Worm (Caenorhabditis elegans) whole organism, L2 larva: Measurements from ENCODE around the gene T25B6.5.

Experiments
- F13H6.1 ChIP-seq: sonication (generic microtip); optimal IDR thresholded peaks from 2 replicates; lab custom pipeline; 2016; ENCODE audit warnings: missing genetic modification characterization, missing compliant biosample characterization
- Y55F3AM.14 ChIP-seq: fragments of 200-800 bp; sonication (Bioruptor generic); optimal IDR thresholded peaks from 2 replicates; lab custom pipeline; 2018; ENCODE audit warnings: mild to moderate bottlenecking, missing genetic modification characterization, missing compliant biosample characterization
- ZK546.5 ChIP-seq: sonication (generic microtip); optimal IDR thresholded peaks from 2 replicates; lab custom pipeline; 2017; ENCODE audit warnings: missing biosample characterization, missing genetic modification characterization
- alr-1 ChIP-seq: fragments of 150-350 bp; optimal IDR thresholded peaks from 2 replicates; lab custom pipeline; 2014; ENCODE audit warnings: missing biosample characterization, missing genetic modification characterization
- ama-1 ChIP-seq: fragments of 150-350 bp; optimal IDR thresholded peaks from 2 replicates; lab custom pipeline; 2018; ENCODE audit warnings: inconsistent platforms
- blmp-1 ChIP-seq: sonication (generic microtip); optimal IDR thresholded peaks from 2 replicates; lab custom pipeline; 2017; ENCODE audit warnings: missing genetic modification characterization, mild to moderate bottlenecking, missing compliant biosample characterization, antibody characterized with exemption, moderate library complexity; ENCODE audit not compliant: insufficient read depth
- ceh-16 ChIP-seq: fragments of 150-350 bp; optimal IDR thresholded peaks from 2 replicates; lab custom pipeline; 2014; ENCODE audit warnings: missing biosample characterization, missing genetic modification characterization
- ceh-82 ChIP-seq: fragments of 150-350 bp; optimal IDR thresholded peaks from 2 replicates; lab custom pipeline; 2014; ENCODE audit warnings: missing biosample characterization, missing genetic modification characterization
- crh-2 ChIP-seq: sonication (generic microtip); optimal IDR thresholded peaks from 2 replicates; lab custom pipeline; 2017; ENCODE audit warnings: missing biosample characterization, missing genetic modification characterization
- dmd-4 ChIP-seq: sonication (generic microtip); optimal IDR thresholded peaks from 2 replicates; lab custom pipeline; 2017; ENCODE audit warnings: missing biosample characterization, missing genetic modification characterization
- egl-27 ChIP-seq: sonication (generic microtip); optimal IDR thresholded peaks from 3 replicates; lab custom pipeline; 2017; ENCODE audit warnings: missing biosample characterization, missing genetic modification reagents, missing genetic modification characterization
- elt-3 ChIP-seq: sonication (generic microtip); optimal IDR thresholded peaks from 2 replicates; lab custom pipeline; 2017; ENCODE audit warnings: missing biosample characterization, missing genetic modification characterization
- fos-1 ChIP-seq: fragments of 150-350 bp; optimal IDR thresholded peaks from 2 replicates; lab custom pipeline; 2014; ENCODE audit warnings: missing biosample characterization, missing genetic modification characterization
- gmeb-1 ChIP-seq: fragments of 150-350 bp; optimal IDR thresholded peaks from 2 replicates; lab custom pipeline; 2014; ENCODE audit warnings: missing biosample characterization, missing genetic modification characterization
- lin-11 ChIP-seq: fragments of 150-350 bp; sonication (generic microtip); optimal IDR thresholded peaks from 2 replicates; lab custom pipeline; 2014; ENCODE audit warnings: missing biosample characterization, missing genetic modification characterization, inconsistent platforms, mixed read lengths
- lin-13 ChIP-seq: fragments of 150-350 bp; optimal IDR thresholded peaks from 2 replicates; lab custom pipeline; 2014; ENCODE audit warnings: missing biosample characterization, missing genetic modification reagents, missing genetic modification characterization
- lin-39 ChIP-seq: fragments of 150-350 bp; optimal IDR thresholded peaks from 2 replicates; lab custom pipeline; 2014; ENCODE audit warnings: missing biosample characterization, missing genetic modification reagents, missing genetic modification characterization
- mab-5 ChIP-seq: fragments of 150-350 bp; optimal IDR thresholded peaks from 2 replicates; lab custom pipeline; 2014; ENCODE audit warnings: missing biosample characterization, missing genetic modification characterization
- mdl-1 ChIP-seq, 2 experiments: fragments of 150-350 bp in 1 of 2; sonication (generic microtip) in 1 of 2; optimal IDR thresholded peaks; 2 replicates each; lab custom pipeline; 2017; ENCODE audit warnings: missing biosample characterization in 2 of 2, missing genetic modification characterization in 2 of 2
- nhr-11 ChIP-seq: fragments of 150-350 bp; optimal IDR thresholded peaks from 2 replicates; lab custom pipeline; 2014; ENCODE audit warnings: missing biosample characterization, missing genetic modification characterization
- nhr-12 ChIP-seq: fragments of 150-350 bp; optimal IDR thresholded peaks from 2 replicates; lab custom pipeline; 2014; ENCODE audit warnings: missing biosample characterization, missing genetic modification characterization
- nhr-129 ChIP-seq: fragments of 150-350 bp; optimal IDR thresholded peaks from 2 replicates; lab custom pipeline; 2014; ENCODE audit warnings: missing biosample characterization, missing genetic modification characterization
- nhr-23 ChIP-seq: fragments of 150-350 bp; optimal IDR thresholded peaks from 2 replicates; lab custom pipeline; 2014; ENCODE audit warnings: missing biosample characterization, missing genetic modification reagents, missing genetic modification characterization
- nhr-237 ChIP-seq: fragments of 150-350 bp; optimal IDR thresholded peaks from 2 replicates; lab custom pipeline; 2014; ENCODE audit warnings: missing biosample characterization, missing genetic modification characterization
- nhr-25 ChIP-seq: fragments of 150-350 bp; sonication (generic microtip); optimal IDR thresholded peaks from 3 replicates; lab custom pipeline; 2014; ENCODE audit warnings: missing biosample characterization, missing genetic modification characterization
- nhr-6 ChIP-seq: fragments of 150-350 bp; optimal IDR thresholded peaks from 2 replicates; lab custom pipeline; 2014; ENCODE audit warnings: missing biosample characterization, missing genetic modification characterization
- peb-1 ChIP-seq: fragments of 150-350 bp; optimal IDR thresholded peaks from 2 replicates; lab custom pipeline; 2014; ENCODE audit warnings: missing biosample characterization, missing genetic modification characterization
- skn-1 ChIP-seq: sonication (generic microtip); optimal IDR thresholded peaks from 2 replicates; lab custom pipeline; 2017; ENCODE audit warnings: missing biosample characterization, missing genetic modification characterization
- sma-3 ChIP-seq: sonication (generic microtip); optimal IDR thresholded peaks from 2 replicates; lab custom pipeline; 2016; ENCODE audit warnings: missing genetic modification reagents, missing genetic modification characterization, missing compliant biosample characterization
- sma-9 ChIP-seq, 2 experiments: fragments of 150-350 bp in 1 of 2; sonication (generic microtip) in 1 of 2; optimal IDR thresholded peaks; 2 replicates each; lab custom pipeline; 2014 to 2016; ENCODE audit warnings: missing genetic modification characterization in 2 of 2, mild to moderate bottlenecking in 1 of 2, missing biosample characterization in 1 of 2, missing compliant biosample characterization in 1 of 2, missing genetic modification reagents in 1 of 2, moderate library complexity in 1 of 2
- snpc-4 ChIP-seq: fragments of 150-350 bp; optimal IDR thresholded peaks from 2 replicates; lab custom pipeline; 2014; ENCODE audit warnings: missing biosample characterization, missing genetic modification characterization
- unc-39 ChIP-seq: fragments of 150-350 bp; optimal IDR thresholded peaks from 2 replicates; lab custom pipeline; 2014; ENCODE audit warnings: missing biosample characterization, missing genetic modification characterization
- unc-55 ChIP-seq: fragments of 150-350 bp; sonication (generic microtip); optimal IDR thresholded peaks from 3 replicates; lab custom pipeline; 2014; ENCODE audit warnings: missing biosample characterization, missing genetic modification reagents, missing genetic modification characterization
- unc-62 ChIP-seq: fragments of 150-350 bp; optimal IDR thresholded peaks from 2 replicates; lab custom pipeline; 2014; ENCODE audit warnings: missing biosample characterization, missing genetic modification reagents, missing genetic modification characterization
- zag-1 ChIP-seq: fragments of 150-350 bp; optimal IDR thresholded peaks from 2 replicates; lab custom pipeline; 2014; ENCODE audit warnings: missing biosample characterization, missing genetic modification characterization
- ztf-4 ChIP-seq: fragments of 150-350 bp; optimal IDR thresholded peaks from 2 replicates; lab custom pipeline; 2014; ENCODE audit warnings: missing biosample characterization, missing genetic modification characterization

T25B6.5 gene

ce11 chrX:9023816-9024215 is 2.3 kb upstream of the T25B6.5 start:
- TF ChIP-seq peb-1 (tag; lab: Kevin White, UChicago) (no peak), lin-11 (tag; lab: Kevin White, UChicago) (no peak), blmp-1 (tag; lab: Kevin White, UChicago) (no peak), snpc-4 (tag; lab: Kevin White, UChicago) (no peak), fos-1 (tag; lab: Kevin White, UChicago) (no peak), egl-27 (tag; lab: Kevin White, UChicago) (no peak), sma-3 (no peak), ZK546.5 (tag; lab: Kevin White, UChicago) (no peak), zag-1 (no peak), alr-1 (tag; lab: Kevin White, UChicago) (no peak)

- TF ChIP-seq fos-1 (tag; lab: Kevin White, UChicago) (no peak), dmd-4 (tag; lab: Kevin White, UChicago) (no peak), ama-1 (no peak), nhr-129 (no peak)
These were observed 1.2 kb upstream of the T25B6.5 start, which contains the start of gene T25B6.6 for ce11 chrX:9022779-9023178. Gene T25B6.6 (minus strand): TSS chrX:9022879.

- TF ChIP-seq mdl-1 (tag; optimal IDR thresholded peaks at IDR 0.05; lab: Kevin White, UChicago) = no peak
- no peak for TF ChIP-seq skn-1
- no peak for TF ChIP-seq unc-62
- no peak for TF ChIP-seq ztf-4 (tag; lab: Kevin White, UChicago)
- no peak for TF ChIP-seq F13H6.1 (tag; lab: Kevin White, UChicago)
- TF ChIP-seq ama-1 = no peak
These were observed 6.1 kb downstream of the T25B6.5 start, which contains the start of gene T25B6.4 for ce11 chrX:9015420-9015819. Gene T25B6.4 (plus strand): TSS chrX:9015720.

- TF ChIP-seq mab-5 (tag; lab: Kevin White, UChicago) = no peak
- no peak for TF ChIP-seq Y55F3AM.14
- TF ChIP-seq ceh-82 (tag; lab: Kevin White, UChicago) = no peak
- TF ChIP-seq egl-27 (tag; lab: Kevin White, UChicago) = no peak
- no peak for TF ChIP-seq mdl-1 (tag; optimal IDR thresholded peaks at IDR 0.05; lab: Kevin White, UChicago)
- TF ChIP-seq ZK546.5 (tag; lab: Kevin White, UChicago) = no peak
- no peak for TF ChIP-seq nhr-6 (tag; lab: Kevin White, UChicago)
- no peak for TF ChIP-seq ceh-16 (tag; lab: Kevin White, UChicago)
- no peak for TF ChIP-seq nhr-237 (tag; lab: Kevin White, UChicago)
- TF ChIP-seq lin-39 (tag; lab: Kevin White, UChicago) = no peak
- TF ChIP-seq lin-11 (tag; lab: Kevin White, UChicago) = no peak
- no peak for TF ChIP-seq gmeb-1
- TF ChIP-seq unc-39 (tag; lab: Kevin White, UChicago) = no peak
- TF ChIP-seq unc-55 (GFP tag; lab: Kevin White, UChicago) = no peak
- no peak for TF ChIP-seq zag-1
- TF ChIP-seq, all 48 proteins: peak for 0
These were observed 7.1 kb downstream of the T25B6.5 start for ce11 chrX:9014451-9014850.

ce11 chrX:9011471-9011870 is 10.1 kb downstream of the T25B6.5 start:
- TF ChIP-seq sma-9 (GFP tag; optimal IDR thresholded peaks at IDR 0.05; lab: Kevin White, UChicago) (no peak), sma-9 (tag; optimal IDR thresholded peaks at IDR 0.05; lab: Kevin White, UChicago) (no peak), unc-62 (no peak), ztf-4 (tag; lab: Kevin White, UChicago) (no peak), peb-1 (tag; lab: Kevin White, UChicago) (no peak), F13H6.1 (tag; lab: Kevin White, UChicago) (no peak), nhr-12 (tag; lab: Kevin White, UChicago) (no peak), lin-13 (GFP tag; lab: Kevin White, UChicago) (no peak), Y55F3AM.14 (no peak), ZK546.5 (tag; lab: Kevin White, UChicago) (no peak), nhr-11 (no peak), mab-5 (tag; lab: Kevin White, UChicago) (no peak), nhr-25 (tag; lab: Kevin White, UChicago) (no peak), nhr-23 (tag; lab: Kevin White, UChicago) (no peak), elt-3 (no peak), ceh-16 (tag; lab: Kevin White, UChicago) (no peak), crh-2 (tag; lab: Kevin White, UChicago) (no peak)
